Fruit fly (Drosophila melanogaster) whole organism, embryonic: ENCODE data around the gene Notum.

Experiments used
- Adf1 ChIP-seq: fragments of 200-800 bp; sonication (Bioruptor generic); IDR thresholded peaks from 2 replicates; pipeline ENCODE4 v1.3.6; 2022; ENCODE audit warnings: missing biosample characterization, missing genetic modification characterization
- Atf-2 ChIP-seq: fragments of 200-800 bp; sonication (Bioruptor generic); optimal IDR thresholded peaks from 2 replicates; lab custom pipeline; 2016; ENCODE audit warnings: missing biosample characterization, missing genetic modification characterization
- BEAF-32 ChIP-seq: fragments of 200-800 bp; sonication (Bioruptor generic); optimal IDR thresholded peaks from 3 replicates; lab custom pipeline; 2017; ENCODE audit warnings: missing biosample characterization, missing genetic modification characterization, mild to moderate bottlenecking, moderate library complexity, missing genetic modification reagents
- CG12299 ChIP-seq: fragments of 200-800 bp; sonication (Bioruptor generic); optimal IDR thresholded peaks from 2 replicates; lab custom pipeline; 2018; ENCODE audit warnings: missing biosample characterization, mild to moderate bottlenecking, missing genetic modification characterization
- CG12769 ChIP-seq: fragments of 200-800 bp; sonication (Bioruptor generic); optimal IDR thresholded peaks from 2 replicates; lab custom pipeline; 2019; ENCODE audit warnings: missing biosample characterization, mild to moderate bottlenecking, missing genetic modification characterization, moderate library complexity
- CG14710 ChIP-seq: fragments of 200-800 bp; sonication (Bioruptor generic); optimal IDR thresholded peaks from 3 replicates; lab custom pipeline; 2019; ENCODE audit warnings: missing biosample characterization, mild to moderate bottlenecking, missing genetic modification characterization, moderate library complexity
- CG15514 ChIP-seq: fragments of 200-800 bp; sonication (Bioruptor generic); optimal IDR thresholded peaks from 3 replicates; lab custom pipeline; 2017; ENCODE audit warnings: missing biosample characterization, missing genetic modification characterization, mild to moderate bottlenecking, moderate library complexity, missing genetic modification reagents
- CG3163 ChIP-seq: fragments of 200-800 bp; sonication (Bioruptor generic); optimal IDR thresholded peaks from 3 replicates; lab custom pipeline; 2016; ENCODE audit warnings: missing biosample characterization, missing genetic modification characterization
- CG33213 ChIP-seq: fragments of 200-800 bp; sonication (Bioruptor generic); optimal IDR thresholded peaks from 3 replicates; lab custom pipeline; 2016; ENCODE audit warnings: missing biosample characterization, missing genetic modification characterization
- CG3838 ChIP-seq: fragments of 200-800 bp; sonication (Bioruptor generic); optimal IDR thresholded peaks from 3 replicates; lab custom pipeline; 2016; ENCODE audit warnings: missing biosample characterization, missing genetic modification characterization
- CG5180 ChIP-seq: fragments of 200-800 bp; sonication (Bioruptor generic); optimal IDR thresholded peaks from 3 replicates; lab custom pipeline; 2017; ENCODE audit warnings: missing biosample characterization, missing genetic modification characterization, mild to moderate bottlenecking, moderate library complexity, missing genetic modification reagents
- CG5953 ChIP-seq: fragments of 200-800 bp; sonication (Bioruptor generic); IDR thresholded peaks from 2 replicates; pipeline ENCODE4 v1.3.6; 2022; ENCODE audit warnings: missing biosample characterization, missing genetic modification characterization
- CG6689 ChIP-seq: fragments of 200-800 bp; sonication (Bioruptor generic); IDR thresholded peaks from 2 replicates; pipeline ENCODE4 v1.3.6; 2022; ENCODE audit warnings: missing biosample characterization, missing genetic modification characterization
- CG7271 ChIP-seq: fragments of 200-800 bp; sonication (Bioruptor generic); optimal IDR thresholded peaks from 2 replicates; lab custom pipeline; 2018; ENCODE audit warnings: missing biosample characterization, mild to moderate bottlenecking, missing genetic modification characterization, moderate library complexity
- CG7963 ChIP-seq: fragments of 200-800 bp; sonication (Bioruptor generic); IDR thresholded peaks from 3 replicates; pipeline ENCODE4 v1.3.6; 2022; ENCODE audit warnings: missing biosample characterization, missing genetic modification characterization; ENCODE audit not compliant: partially characterized antibody
- CG9215 ChIP-seq: fragments of 200-800 bp; sonication (Bioruptor generic); IDR thresholded peaks from 2 replicates; pipeline ENCODE4 v1.3.6; 2022; ENCODE audit warnings: missing biosample characterization, missing genetic modification characterization
- CG9437 ChIP-seq: fragments of 200-800 bp; sonication (Bioruptor generic); optimal IDR thresholded peaks from 2 replicates; lab custom pipeline; 2018; ENCODE audit warnings: missing biosample characterization, mild to moderate bottlenecking, missing genetic modification characterization
- CG9727 ChIP-seq: fragments of 200-800 bp; sonication (Bioruptor generic); optimal IDR thresholded peaks from 3 replicates; lab custom pipeline; 2017; ENCODE audit warnings: missing biosample characterization, mild to moderate bottlenecking, missing genetic modification characterization
- CG9817 ChIP-seq: fragments of 200-800 bp; sonication (Bioruptor generic); optimal IDR thresholded peaks from 2 replicates; lab custom pipeline; 2018; ENCODE audit warnings: missing biosample characterization, mild to moderate bottlenecking, missing genetic modification characterization, moderate library complexity
- CG9932 ChIP-seq: fragments of 200-800 bp; sonication (Bioruptor generic); IDR thresholded peaks from 2 replicates; pipeline ENCODE4 v1.3.6; 2022; ENCODE audit warnings: missing biosample characterization, missing genetic modification characterization
- D19B ChIP-seq: fragments of 200-800 bp; sonication (Bioruptor generic); optimal IDR thresholded peaks from 2 replicates; lab custom pipeline; 2017; ENCODE audit warnings: missing biosample characterization, mild to moderate bottlenecking, missing genetic modification characterization
- Dip2 ChIP-seq: fragments of 200-800 bp; sonication (Bioruptor generic); IDR thresholded peaks from 2 replicates; pipeline ENCODE4 v1.3.6; 2022; ENCODE audit warnings: missing biosample characterization, missing genetic modification characterization
- Elba2 ChIP-seq: fragments of 200-800 bp; sonication (Bioruptor generic); optimal IDR thresholded peaks from 3 replicates; lab custom pipeline; 2016; ENCODE audit warnings: missing biosample characterization, missing genetic modification characterization
- Ets97D ChIP-seq: fragments of 200-800 bp; sonication (Bioruptor generic); optimal IDR thresholded peaks from 3 replicates; lab custom pipeline; 2016; ENCODE audit warnings: missing biosample characterization, missing genetic modification characterization
- HHEX ChIP-seq: fragments of 200-800 bp; sonication (Bioruptor generic); optimal IDR thresholded peaks from 3 replicates; lab custom pipeline; 2017; ENCODE audit warnings: missing biosample characterization, mild to moderate bottlenecking, missing genetic modification characterization, missing genetic modification reagents
- Hand ChIP-seq: fragments of 200-800 bp; sonication (Bioruptor generic); optimal IDR thresholded peaks from 2 replicates; lab custom pipeline; 2017; ENCODE audit warnings: mild to moderate bottlenecking, missing biosample characterization, missing genetic modification reagents, missing genetic modification characterization
- Hmx ChIP-seq: fragments of 200-800 bp; sonication (Bioruptor generic); optimal IDR thresholded peaks from 2 replicates; lab custom pipeline; 2016; ENCODE audit warnings: missing biosample characterization, missing genetic modification characterization
- Med ChIP-seq: fragments of 200-800 bp; sonication (Bioruptor generic); peaks from one replicate; lab custom pipeline; 2016; ENCODE audit warnings: missing biosample characterization, missing genetic modification characterization, mild to moderate bottlenecking, inconsistent platforms, moderate library complexity
- Rx ChIP-seq: fragments of 200-800 bp; sonication (Bioruptor generic); IDR thresholded peaks from 2 replicates; pipeline ENCODE4 v1.3.6; 2022; ENCODE audit warnings: missing biosample characterization, missing genetic modification characterization
- Six4 ChIP-seq: fragments of 200-800 bp; sonication (Bioruptor generic); optimal IDR thresholded peaks from 2 replicates; lab custom pipeline; 2016; ENCODE audit warnings: missing biosample characterization, missing genetic modification characterization
- Sry-δ ChIP-seq: fragments of 200-800 bp; sonication (Bioruptor generic); optimal IDR thresholded peaks from 2 replicates; lab custom pipeline; 2016; ENCODE audit warnings: missing biosample characterization, missing genetic modification characterization
- Xrp1 ChIP-seq: fragments of 200-800 bp; sonication (Bioruptor generic); IDR thresholded peaks from 2 replicates; pipeline ENCODE4 v1.3.6; 2022; ENCODE audit warnings: missing biosample characterization, missing genetic modification characterization
- YL-1 ChIP-seq: fragments of 200-800 bp; sonication (Bioruptor generic); optimal IDR thresholded peaks from 3 replicates; lab custom pipeline; 2017; ENCODE audit warnings: missing biosample characterization, mild to moderate bottlenecking, missing genetic modification characterization
- amos ChIP-seq: fragments of 200-800 bp; sonication (Bioruptor generic); IDR thresholded peaks from 2 replicates; pipeline ENCODE4 v1.3.6; 2022; ENCODE audit warnings: missing biosample characterization, missing genetic modification characterization; ENCODE audit not compliant: partially characterized antibody
- ash1 ChIP-seq: fragments of 200-800 bp; sonication (Bioruptor generic); optimal IDR thresholded peaks from 2 replicates; lab custom pipeline; 2018; ENCODE audit warnings: missing biosample characterization, mild to moderate bottlenecking, missing genetic modification characterization
- bbx ChIP-seq: fragments of 200-800 bp; sonication (Bioruptor generic); IDR thresholded peaks from 2 replicates; pipeline ENCODE4 v1.3.6; 2022; ENCODE audit warnings: missing biosample characterization, missing genetic modification characterization; ENCODE audit not compliant: partially characterized antibody
- chn ChIP-seq: fragments of 200-800 bp; sonication (Bioruptor generic); optimal IDR thresholded peaks from 2 replicates; lab custom pipeline; 2016; ENCODE audit warnings: missing biosample characterization, missing genetic modification characterization
- da ChIP-seq: fragments of 200-800 bp; sonication (Bioruptor generic); optimal IDR thresholded peaks from 2 replicates; lab custom pipeline; 2016; ENCODE audit warnings: missing biosample characterization, missing genetic modification characterization
- eyg ChIP-seq: fragments of 200-800 bp; sonication (Bioruptor generic); optimal IDR thresholded peaks from 3 replicates; lab custom pipeline; 2016; ENCODE audit warnings: missing biosample characterization, missing genetic modification characterization
- fd3F ChIP-seq: fragments of 200-800 bp; sonication (Bioruptor generic); optimal IDR thresholded peaks from 2 replicates; lab custom pipeline; 2018; ENCODE audit warnings: missing biosample characterization, mild to moderate bottlenecking, missing genetic modification characterization, moderate library complexity
- hkb ChIP-seq, 2 experiments: fragments of 200-800 bp in 1 of 2; fragments of >200 bp in 1 of 2; sonication (Bioruptor generic) in 1 of 2; IDR thresholded peaks in 1 of 2; optimal IDR thresholded peaks in 1 of 2; 2 replicates each; pipeline versions ENCODE4 v1.3.6 to Lab custom; 2017 to 2022; ENCODE audit warnings: missing biosample characterization in 1 of 2, missing genetic modification characterization in 1 of 2
- kah ChIP-seq: fragments of 200-800 bp; sonication (Bioruptor generic); optimal IDR thresholded peaks from 2 replicates; lab custom pipeline; 2018; ENCODE audit warnings: missing biosample characterization, mild to moderate bottlenecking, missing genetic modification characterization
- nmo ChIP-seq: fragments of 200-800 bp; sonication (Bioruptor generic); optimal IDR thresholded peaks from 2 replicates; lab custom pipeline; 2018; ENCODE audit warnings: missing biosample characterization, mild to moderate bottlenecking, missing genetic modification characterization, moderate library complexity
- onecut ChIP-seq: fragments of 200-800 bp; sonication (Bioruptor generic); IDR thresholded peaks from 2 replicates; pipeline ENCODE4 v1.3.6; 2022; ENCODE audit warnings: missing biosample characterization, missing genetic modification characterization
- ro ChIP-seq: fragments of 200-800 bp; sonication (Bioruptor generic); IDR thresholded peaks from 2 replicates; pipeline ENCODE4 v1.3.6; 2022; ENCODE audit warnings: missing biosample characterization, missing genetic modification characterization
- tin ChIP-seq: fragments of 200-800 bp; sonication (Bioruptor generic); optimal IDR thresholded peaks from 3 replicates; lab custom pipeline; 2016; ENCODE audit warnings: missing biosample characterization, missing genetic modification characterization
- trem ChIP-seq: fragments of 200-800 bp; optimal IDR thresholded peaks from 3 replicates; lab custom pipeline; 2019; ENCODE audit warnings: missing biosample characterization, mild to moderate bottlenecking, missing genetic modification characterization, moderate library complexity
- vnd ChIP-seq: fragments of 200-800 bp; sonication (Bioruptor generic); IDR thresholded peaks from 3 replicates; pipeline ENCODE4 v1.3.6; 2022; ENCODE audit warnings: missing biosample characterization, missing genetic modification characterization; ENCODE audit not compliant: partially characterized antibody

The Notum gene

DNA sequence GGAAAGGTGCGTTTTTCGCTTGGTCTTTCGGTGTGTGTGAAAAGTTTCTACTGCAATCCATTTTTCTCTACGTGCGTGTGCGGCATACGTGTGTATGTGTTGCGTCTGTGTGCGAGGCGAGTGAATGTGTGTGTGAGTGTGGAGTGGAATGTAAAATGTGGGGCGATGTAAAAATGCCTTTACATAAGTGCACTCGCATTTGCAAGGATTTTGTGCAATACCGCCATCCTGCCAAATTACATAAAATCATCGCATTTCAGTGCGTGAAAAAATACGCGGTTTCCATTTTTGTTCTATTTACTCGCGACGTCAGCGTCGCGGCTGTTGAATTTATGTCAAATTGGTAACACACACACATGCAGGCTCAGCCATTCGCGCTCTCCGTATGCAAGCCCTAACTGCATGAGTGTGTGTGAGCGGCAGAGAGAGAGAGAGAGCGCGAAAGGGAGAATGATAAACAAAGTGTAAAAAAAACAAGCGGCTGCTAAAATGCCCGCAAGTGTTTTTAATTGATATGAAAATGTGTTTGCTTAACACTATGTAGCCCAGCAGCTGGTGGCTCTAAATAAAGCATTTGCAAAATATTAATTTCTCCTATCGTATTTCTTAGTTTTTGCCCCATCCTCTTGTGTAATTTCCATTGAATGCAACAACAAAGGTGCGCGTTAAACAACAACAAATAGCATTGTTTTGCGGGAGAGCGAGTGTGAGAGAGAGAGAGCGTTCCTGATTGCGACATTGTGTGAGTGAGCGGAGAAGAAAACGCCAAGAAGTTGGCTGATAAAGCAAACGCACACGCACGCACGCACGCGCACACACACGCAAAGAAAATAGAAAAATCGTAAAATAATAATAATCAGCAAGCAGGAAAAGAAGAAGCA is 29.1 kb downstream of the Notum start (continued):
- TF ChIP-seq CG12769 (tag; lab: Kevin White, UChicago) (no peak), YL-1 (GFP tag; lab: Kevin White, UChicago) (peak; percentile 12), HHEX (GFP tag; lab: Kevin White, UChicago) (no peak), chn (GFP tag; lab: Kevin White, UChicago) (no peak), bbx (GFP tag; lab: Robert Waterston, UW) (0 out of 2 replicates have a peak, but pooled peaks have one; percentile 10), nmo (peak; percentile 30), CG9215 (GFP tag; lab: Robert Waterston, UW) (no peak), D19B (GFP tag; lab: Kevin White, UChicago) (no peak), CG9817 (no peak), Hmx (GFP tag; lab: Kevin White, UChicago) (no peak), BEAF-32 (GFP tag; lab: Kevin White, UChicago) (no peak), Hand (GFP tag; lab: Kevin White, UChicago) (peak; percentile 17), eyg (no peak), kah (peak; percentile 39), Elba2 (GFP tag; lab: Kevin White, UChicago) (peak; percentile 28), da (no peak), CG9437 (GFP tag; lab: Kevin White, UChicago) (no peak), ro (GFP tag; lab: Robert Waterston, UW) (no peak), CG33213 (GFP tag; lab: Kevin White, UChicago) (no peak), amos (no peak), Ets97D (GFP tag; lab: Kevin White, UChicago) (no peak), CG9932 (GFP tag; lab: Robert Waterston, UW) (no peak), Rx (GFP tag; lab: Robert Waterston, UW) (no peak), trem (tag; lab: Kevin White, UChicago) (no peak), tin (GFP tag; lab: Kevin White, UChicago) (no peak), fd3F (GFP tag; lab: Kevin White, UChicago) (no peak), CG3163 (GFP tag; lab: Kevin White, UChicago) (no peak), Xrp1 (GFP tag; lab: Robert Waterston, UW) (no peak), hkb (optimal IDR thresholded peaks at IDR 0.05; lab: Kevin White, UChicago) (no peak), hkb (GFP tag; IDR thresholded peaks at IDR 0.05; lab: Robert Waterston, UW) (0 out of 2 replicates have a peak, but pooled peaks have one; percentile 4), Dip2 (no peak), CG12299 (tag; lab: Kevin White, UChicago) (peak; percentile 19), CG9727 (GFP tag; lab: Kevin White, UChicago) (peak; percentile 7), ash1 (GFP tag; lab: Kevin White, UChicago) (no peak), CG6689 (GFP tag; lab: Robert Waterston, UW) (no peak), CG14710 (tag; lab: Kevin White, UChicago) (no peak), CG3838 (no peak), CG5180 (GFP tag; lab: Kevin White, UChicago) (no peak), CG5953 (GFP tag; lab: Robert Waterston, UW) (no peak), Adf1 (GFP tag; lab: Robert Waterston, UW) (peak; percentile 46; the same call in 1 of the 2 replicates), Sry-δ (GFP tag; lab: Kevin White, UChicago) (no peak), onecut (no peak; the same call in none of the 2 replicates), Med (peak; percentile 77), CG7963 (GFP tag; lab: Robert Waterston, UW) (no peak), Atf-2 (no peak), CG7271 (no peak), Six4 (GFP tag; lab: Kevin White, UChicago) (no peak), vnd (peak; percentile 57; the same call in 2 of the 3 replicates), CG15514 (no peak)
